Worm (Caenorhabditis elegans) whole organism, mixed stage, embryonic: ENCODE data around the gene W03B1.9.

Experiments
- M03D4.4 ChIP-seq: sonication (generic microtip); optimal IDR thresholded peaks from 2 replicates; lab custom pipeline; 2017; ENCODE audit warnings: mild to moderate bottlenecking, missing genetic modification characterization, missing compliant biosample characterization
- bed-3 ChIP-seq: fragments of 200-800 bp; sonication (Bioruptor generic); optimal IDR thresholded peaks from 3 replicates; lab custom pipeline; 2018; ENCODE audit warnings: mild to moderate bottlenecking, missing genetic modification characterization, moderate library complexity, missing compliant biosample characterization
- blmp-1 ChIP-seq: fragments of 150-350 bp; optimal IDR thresholded peaks from 2 replicates; lab custom pipeline; 2014; ENCODE audit warnings: missing biosample characterization, missing genetic modification characterization
- ceh-43 ChIP-seq: fragments of 200-800 bp; sonication (Bioruptor generic); optimal IDR thresholded peaks from 2 replicates; lab custom pipeline; 2018; ENCODE audit warnings: mild to moderate bottlenecking, missing genetic modification characterization, moderate library complexity, missing compliant biosample characterization
- elt-1 ChIP-seq: sonication (generic microtip); optimal IDR thresholded peaks from 2 replicates; lab custom pipeline; 2017; ENCODE audit warnings: missing genetic modification characterization, mild to moderate bottlenecking, missing compliant biosample characterization, antibody characterized with exemption, moderate library complexity, borderline replicate concordance; ENCODE audit not compliant: insufficient read depth
- elt-3 ChIP-seq: fragments of 150-350 bp; optimal IDR thresholded peaks from 2 replicates; lab custom pipeline; 2014; ENCODE audit warnings: missing biosample characterization, missing genetic modification characterization
- hlh-1 ChIP-seq: fragments of 150-350 bp; optimal IDR thresholded peaks from 2 replicates; lab custom pipeline; 2014; ENCODE audit warnings: missing biosample characterization, missing genetic modification reagents, missing genetic modification characterization
- lsy-2 ChIP-seq: fragments of 150-350 bp; optimal IDR thresholded peaks from 2 replicates; lab custom pipeline; 2014; ENCODE audit warnings: missing biosample characterization, missing genetic modification characterization
- nhr-237 ChIP-seq: fragments of 150-350 bp; optimal IDR thresholded peaks from 2 replicates; lab custom pipeline; 2014; ENCODE audit warnings: missing biosample characterization, missing genetic modification characterization
- pha-4 ChIP-seq: fragments of 150-350 bp; optimal IDR thresholded peaks from 2 replicates; lab custom pipeline; 2018; ENCODE audit warnings: missing biosample characterization, missing genetic modification reagents, missing genetic modification characterization
- unc-120 ChIP-seq: sonication (generic microtip); optimal IDR thresholded peaks from 2 replicates; lab custom pipeline; 2017; ENCODE audit warnings: missing genetic modification characterization, missing compliant biosample characterization; ENCODE audit not compliant: poor library complexity, severe bottlenecking
- unc-39 ChIP-seq: fragments of 150-350 bp; optimal IDR thresholded peaks from 2 replicates; lab custom pipeline; 2014; ENCODE audit warnings: missing biosample characterization, missing genetic modification characterization

DNA sequence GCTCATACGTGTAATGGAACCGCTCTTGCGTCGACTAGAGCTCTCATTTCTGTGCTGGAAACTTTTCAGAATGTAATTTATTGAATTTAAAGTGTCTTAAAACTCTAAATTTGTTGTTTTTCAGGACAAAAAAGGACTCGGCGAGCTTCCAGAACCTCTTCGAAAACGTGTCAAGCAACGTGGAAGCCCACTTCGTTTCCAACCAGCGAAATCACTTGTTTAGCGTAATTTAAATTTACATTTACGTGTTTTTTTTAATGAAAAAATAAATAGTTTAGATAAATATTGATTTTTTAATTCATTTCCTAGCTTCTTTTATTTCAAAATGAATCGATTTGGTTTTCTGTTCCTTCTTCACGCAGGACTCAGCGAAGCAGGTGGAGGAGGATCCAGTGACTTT is 2.9 kb upstream of the W03B1.9 start, which contains the start of gene F55F10.3:
- TF ChIP-seq M03D4.4 (no peak), blmp-1 (tag; lab: Kevin White, UChicago) (no peak), lsy-2 (tag; lab: Kevin White, UChicago) (no peak), elt-1 (tag; lab: Kevin White, UChicago) (no peak), unc-39 (tag; lab: Kevin White, UChicago) (no peak), hlh-1 (tag; lab: Kevin White, UChicago) (no peak), nhr-237 (no peak), bed-3 (no peak), elt-3 (tag; lab: Kevin White, UChicago) (no peak), unc-120 (tag; lab: Kevin White, UChicago) (no peak), pha-4 (tag; lab: Kevin White, UChicago) (no peak), ceh-43 (no peak)
